Worm (Caenorhabditis elegans) whole organism, young adult: ENCODE measurements around the gene F55C9.5.

ENCODE experiments used
- B0019.2 ChIP-seq: fragments of 200-800 bp; sonication (Bioruptor generic); conservative IDR thresholded peaks from 2 replicates; pipeline ENCODE4 v1.3.6; 2022; ENCODE audit warnings: missing genetic modification reagents, missing genetic modification characterization, missing compliant biosample characterization
- F52B5.7 ChIP-seq: sonication (generic microtip); optimal IDR thresholded peaks from 2 replicates; lab custom pipeline; 2016; ENCODE audit warnings: mild to moderate bottlenecking, missing genetic modification characterization, missing compliant biosample characterization
- F57A8.1 ChIP-seq: fragments of 200-800 bp; sonication (Bioruptor generic); optimal IDR thresholded peaks from 2 replicates; lab custom pipeline; 2018; ENCODE audit warnings: mild to moderate bottlenecking, missing genetic modification characterization, moderate library complexity, missing compliant biosample characterization
- Y53F4B.3 ChIP-seq: fragments of 200-800 bp; sonication (Bioruptor generic); IDR thresholded peaks from 2 replicates; pipeline ENCODE4 v1.3.6; 2022; ENCODE audit warnings: missing genetic modification reagents, missing genetic modification characterization, missing compliant biosample characterization
- ZK185.1 ChIP-seq: sonication (generic microtip); optimal IDR thresholded peaks from 2 replicates; lab custom pipeline; 2016; ENCODE audit warnings: mild to moderate bottlenecking, missing genetic modification characterization, missing compliant biosample characterization; ENCODE audit not compliant: poor library complexity, severe bottlenecking
- attf-5 ChIP-seq: fragments of 200-800 bp; sonication (Bioruptor generic); optimal IDR thresholded peaks from 2 replicates; lab custom pipeline; 2018; ENCODE audit warnings: mild to moderate bottlenecking, missing genetic modification characterization, missing compliant biosample characterization
- bed-1 ChIP-seq: fragments of 200-800 bp; sonication (Bioruptor generic); IDR thresholded peaks from 2 replicates; pipeline ENCODE4 v1.3.6; 2022; ENCODE audit warnings: missing genetic modification reagents, missing genetic modification characterization, missing compliant biosample characterization
- ceh-27 ChIP-seq: fragments of 200-800 bp; sonication (Bioruptor generic); optimal IDR thresholded peaks from 2 replicates; lab custom pipeline; 2018; ENCODE audit warnings: mild to moderate bottlenecking, missing genetic modification characterization, moderate library complexity, missing compliant biosample characterization
- chd-7 ChIP-seq: sonication (generic microtip); optimal IDR thresholded peaks from 2 replicates; lab custom pipeline; 2016; ENCODE audit warnings: mild to moderate bottlenecking, missing genetic modification characterization, moderate library complexity, missing compliant biosample characterization
- dpff-1 ChIP-seq: sonication (generic microtip); optimal IDR thresholded peaks from 2 replicates; lab custom pipeline; 2017; ENCODE audit warnings: mild to moderate bottlenecking, missing genetic modification characterization, missing compliant biosample characterization
- dpl-1 ChIP-seq: fragments of 150-350 bp; optimal IDR thresholded peaks from 2 replicates; lab custom pipeline; 2014; ENCODE audit warnings: missing biosample characterization, missing genetic modification reagents, missing genetic modification characterization
- egrh-3 ChIP-seq: fragments of 200-800 bp; sonication (Bioruptor generic); IDR thresholded peaks from 2 replicates; pipeline ENCODE4 v1.3.6; 2022; ENCODE audit warnings: missing genetic modification reagents, missing genetic modification characterization, missing compliant biosample characterization
- ets-4 ChIP-seq: fragments of 200-800 bp; sonication (Bioruptor generic); optimal IDR thresholded peaks from 2 replicates; lab custom pipeline; 2018; ENCODE audit warnings: mild to moderate bottlenecking, missing genetic modification characterization, missing compliant biosample characterization
- hsf-1 ChIP-seq: fragments of 200-800 bp; sonication (Bioruptor generic); IDR thresholded peaks from 2 replicates; pipeline ENCODE4 v1.3.6; 2022; ENCODE audit warnings: missing genetic modification reagents, missing genetic modification characterization, missing compliant biosample characterization
- let-526 ChIP-seq: fragments of 200-800 bp; sonication (Bioruptor generic); IDR thresholded peaks from 2 replicates; pipeline ENCODE4 v1.3.6; 2022; ENCODE audit warnings: missing genetic modification reagents, missing genetic modification characterization, missing compliant biosample characterization
- lin-26 ChIP-seq: fragments of 200-800 bp; sonication (Bioruptor generic); IDR thresholded peaks from 2 replicates; pipeline ENCODE4 v1.3.6; 2022; ENCODE audit warnings: missing genetic modification reagents, missing genetic modification characterization, missing compliant biosample characterization
- lin-35 ChIP-seq, 3 experiments: fragments of 150-350 bp in 2 of 3; sonication (generic microtip) in 1 of 3; optimal IDR thresholded peaks; 2 replicates each; lab custom pipeline; 2014 to 2018; ENCODE audit warnings: missing biosample characterization in 3 of 3, missing genetic modification characterization in 3 of 3, missing genetic modification reagents in 3 of 3
- lin-40 ChIP-seq: sonication (generic microtip); optimal IDR thresholded peaks from 2 replicates; lab custom pipeline; 2016; ENCODE audit warnings: missing genetic modification characterization, mild to moderate bottlenecking, missing compliant biosample characterization, missing genotype, missing genetic modification reagents
- mes-4 ChIP-seq: sonication (generic microtip); optimal IDR thresholded peaks from 2 replicates; lab custom pipeline; 2016; ENCODE audit warnings: missing genotype, missing genetic modification characterization, missing compliant biosample characterization
- mxl-1 ChIP-seq: sonication (generic microtip); optimal IDR thresholded peaks from 2 replicates; lab custom pipeline; 2016; ENCODE audit warnings: missing genetic modification characterization, missing compliant biosample characterization
- nfya-1 ChIP-seq: sonication (generic microtip); optimal IDR thresholded peaks from 2 replicates; lab custom pipeline; 2017; ENCODE audit warnings: antibody characterized with exemption, missing compliant biosample characterization, missing genetic modification characterization, borderline replicate concordance; ENCODE audit not compliant: insufficient read depth
- nfyb-1 ChIP-seq: fragments of 200-800 bp; sonication (Bioruptor generic); IDR thresholded peaks from 2 replicates; pipeline ENCODE4 v1.3.6; 2022; ENCODE audit warnings: missing genetic modification reagents, missing genetic modification characterization, missing compliant biosample characterization
- nhr-120 ChIP-seq: fragments of 200-800 bp; sonication (Bioruptor generic); IDR thresholded peaks from 2 replicates; pipeline ENCODE4 v1.3.6; 2022; ENCODE audit warnings: missing genetic modification characterization, missing compliant biosample characterization
- nhr-80 ChIP-seq: sonication (generic microtip); optimal IDR thresholded peaks from 2 replicates; lab custom pipeline; 2016; ENCODE audit warnings: missing genetic modification characterization, missing compliant biosample characterization
- rcor-1 ChIP-seq: fragments of 200-800 bp; sonication (Bioruptor generic); IDR thresholded peaks from 2 replicates; pipeline ENCODE4 v1.3.6; 2022; ENCODE audit warnings: missing genetic modification reagents, missing genetic modification characterization, missing compliant biosample characterization
- repo-1 ChIP-seq: sonication (generic microtip); optimal IDR thresholded peaks from 2 replicates; lab custom pipeline; 2017; ENCODE audit warnings: mild to moderate bottlenecking, missing genetic modification characterization, missing compliant biosample characterization
- rpc-1 ChIP-seq, 2 experiments: fragments of 150-350 bp in 1 of 2; sonication (generic microtip) in 1 of 2; optimal IDR thresholded peaks; 2 replicates each; lab custom pipeline; 2014 to 2018; ENCODE audit warnings: missing biosample characterization in 1 of 2, missing genetic modification characterization in 1 of 2, missing genetic modification reagents in 1 of 2, missing genotype in 1 of 2
- somi-1 ChIP-seq: fragments of 200-800 bp; sonication (Bioruptor generic); optimal IDR thresholded peaks from 2 replicates; lab custom pipeline; 2018; ENCODE audit warnings: mild to moderate bottlenecking, missing genetic modification characterization, missing compliant biosample characterization
- sptf-2 ChIP-seq: fragments of 200-800 bp; sonication (Bioruptor generic); optimal IDR thresholded peaks from 2 replicates; lab custom pipeline; 2018; ENCODE audit warnings: mild to moderate bottlenecking, missing genetic modification characterization, missing compliant biosample characterization
- tbx-9 ChIP-seq: sonication (generic microtip); optimal IDR thresholded peaks from 2 replicates; lab custom pipeline; 2016; ENCODE audit warnings: borderline replicate concordance, missing genetic modification characterization, inconsistent platforms, missing compliant biosample characterization
- zfh-2 ChIP-seq: fragments of 200-800 bp; sonication (Bioruptor generic); conservative IDR thresholded peaks from 2 replicates; pipeline ENCODE4 v1.3.6; 2022; ENCODE audit warnings: missing genetic modification reagents, missing genetic modification characterization, missing compliant biosample characterization
- zim-3 ChIP-seq: sonication (generic microtip); optimal IDR thresholded peaks from 2 replicates; lab custom pipeline; 2017; ENCODE audit warnings: mild to moderate bottlenecking, missing genetic modification characterization, moderate library complexity, missing compliant biosample characterization
- ztf-25 ChIP-seq: fragments of 200-800 bp; sonication (Bioruptor generic); IDR thresholded peaks from 2 replicates; pipeline ENCODE4 v1.3.6; 2022; ENCODE audit warnings: missing genetic modification reagents, missing genetic modification characterization, missing compliant biosample characterization

F55C9.5 gene

DNA sequence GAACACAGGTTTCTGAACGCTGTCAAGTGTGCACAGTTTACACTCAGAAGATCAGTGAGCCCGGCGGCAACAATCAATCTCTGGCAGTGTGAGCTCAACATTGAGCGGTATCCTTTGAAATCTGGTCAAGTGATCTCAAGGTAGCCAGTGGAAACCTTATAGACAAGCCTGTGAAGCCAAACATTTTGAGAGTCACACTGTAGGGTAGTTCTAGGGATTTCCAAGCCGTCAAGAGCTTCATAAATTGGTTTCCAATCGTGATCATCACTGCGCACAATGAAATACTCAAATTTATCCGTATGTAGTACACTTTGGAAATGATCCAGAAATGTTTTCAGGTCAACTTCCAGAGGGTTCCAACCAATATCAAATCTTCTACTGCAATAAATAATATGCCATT, 14.0 kb upstream of the F55C9.5 start, which contains the start of gene F55C9.15:
F55C9.15 (minus strand) TSS at position 101 of the 400 bp plus-strand sequence.
- TF ChIP-seq F52B5.7 (tag; lab: Kevin White, UChicago) (no peak), dpff-1 (tag; lab: Kevin White, UChicago) (no peak), lin-26 (GFP tag; lab: Robert Waterston, UW) (no peak), bed-1 (GFP tag; lab: Robert Waterston, UW) (no peak), F57A8.1 (no peak), rpc-1 (optimal IDR thresholded peaks at IDR 0.05; lab: Kevin White, UChicago) (no peak), rpc-1 (tag; optimal IDR thresholded peaks at IDR 0.05; lab: Kevin White, UChicago) (no peak), repo-1 (tag; lab: Kevin White, UChicago) (no peak), ZK185.1 (tag; lab: Kevin White, UChicago) (no peak), ztf-25 (GFP tag; lab: Robert Waterston, UW) (no peak), attf-5 (GFP tag; lab: Kevin White, UChicago) (no peak), hsf-1 (GFP tag; lab: Robert Waterston, UW) (no peak), dpl-1 (GFP tag; lab: Kevin White, UChicago) (no peak)

DNA sequence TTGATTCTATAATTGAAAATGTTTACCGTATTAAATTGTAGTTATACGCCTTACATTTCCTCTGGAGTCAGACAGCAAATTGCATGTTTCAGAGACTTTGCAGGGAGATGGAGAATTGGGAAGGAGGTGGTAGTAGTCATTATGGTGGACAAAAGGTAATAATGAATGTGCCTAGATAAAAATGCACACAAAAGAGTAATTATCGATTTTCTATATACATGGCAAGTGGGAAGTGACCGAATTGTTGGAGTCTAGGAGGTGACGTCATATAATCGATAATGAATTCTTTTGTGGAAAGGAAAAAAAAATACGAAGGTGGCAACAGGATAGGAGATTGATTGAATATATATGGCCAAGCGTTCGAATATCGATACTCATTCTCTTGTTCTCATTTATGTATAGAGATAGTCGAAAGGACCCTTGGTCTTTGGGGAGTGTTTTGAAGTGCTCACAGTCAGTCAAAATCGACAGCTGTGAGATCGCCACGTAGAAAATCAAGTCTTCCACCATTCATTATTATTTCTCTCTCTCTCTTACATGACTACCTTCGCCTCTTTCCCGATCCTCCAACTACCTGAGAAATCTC, 10.8 kb upstream of the F55C9.5 start, which contains the start of the genes fbxb-63 and fbxb-61:
fbxb-63 (minus strand) TSS at position 142 of the 586 bp plus-strand sequence.
fbxb-61 (plus strand) TSS at position 536 of the 586 bp plus-strand sequence.
- TF ChIP-seq B0019.2 (GFP tag; lab: Robert Waterston, UW): no peak
- TF ChIP-seq ets-4 (GFP tag; lab: Kevin White, UChicago): no peak

DNA sequence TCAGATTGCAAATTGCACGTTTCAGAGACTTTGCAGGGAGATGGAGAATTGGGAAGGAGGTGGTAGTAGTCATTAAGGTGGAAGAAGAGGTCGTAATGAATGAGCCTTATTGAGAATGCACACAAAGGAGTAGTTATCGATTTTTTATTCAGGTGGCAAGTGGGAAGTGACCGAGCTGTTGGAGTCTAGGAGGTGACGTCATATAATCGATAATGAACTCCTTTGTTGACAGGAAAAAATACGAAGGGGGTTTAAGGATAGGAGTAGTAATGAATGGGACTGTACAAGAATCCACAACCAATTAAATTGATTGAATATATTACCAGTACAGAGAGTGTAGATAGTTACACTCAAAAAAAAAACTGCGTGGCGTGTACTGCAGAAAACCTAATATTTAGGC, 9.0 kb upstream of the F55C9.5 start, which contains the start of gene fbxb-62:
fbxb-62 (minus strand) TSS at position 101 of the 400 bp plus-strand sequence.
- TF ChIP-seq lin-40 (no peak), sptf-2 (no peak), chd-7 (tag; lab: Kevin White, UChicago) (no peak), ceh-27 (GFP tag; lab: Kevin White, UChicago) (no peak), zfh-2 (GFP tag; lab: Robert Waterston, UW) (no peak), tbx-9 (tag; lab: Kevin White, UChicago) (no peak), ztf-25 (GFP tag; lab: Robert Waterston, UW) (no peak), mes-4 (tag; lab: Kevin White, UChicago) (no peak), nfyb-1 (GFP tag; lab: Robert Waterston, UW) (no peak), nhr-120 (no peak), nhr-80 (no peak), egrh-3 (GFP tag; lab: Robert Waterston, UW) (no peak), lin-35 (GFP tag; optimal IDR thresholded peaks at IDR 0.05; lab: Kevin White, UChicago) (no peak), dpl-1 (GFP tag; lab: Kevin White, UChicago) (no peak), zim-3 (no peak), hsf-1 (GFP tag; lab: Robert Waterston, UW) (no peak)

DNA sequence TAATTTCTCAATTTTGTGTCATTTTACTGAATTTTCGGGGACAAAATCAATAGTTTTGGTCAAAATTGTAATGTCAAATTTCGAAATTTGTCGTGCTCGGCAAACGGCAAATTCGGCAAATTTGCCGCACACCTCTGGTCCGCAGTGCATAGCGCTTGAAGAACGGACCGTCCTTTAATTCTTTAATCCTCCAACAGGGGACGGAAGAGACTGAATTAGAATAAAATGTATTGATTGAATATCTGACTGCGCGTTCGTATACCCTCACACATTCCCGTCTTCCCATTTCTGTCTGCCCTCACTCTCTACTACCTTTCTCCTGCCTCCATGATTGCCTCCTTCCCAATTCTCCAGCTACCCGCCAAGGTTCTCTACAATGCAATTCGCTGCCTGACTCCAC, 6.3 kb upstream of the F55C9.5 start, which contains the start of gene F55C9.14:
F55C9.14 (plus strand) TSS at position 301 of the 400 bp plus-strand sequence.
- no peak for TF ChIP-seq Y53F4B.3 (GFP tag; lab: Robert Waterston, UW)
- no peak for TF ChIP-seq tbx-9 (tag; lab: Kevin White, UChicago)
- TF ChIP-seq mxl-1 (tag; lab: Kevin White, UChicago): no peak
- TF ChIP-seq rcor-1 (GFP tag; lab: Robert Waterston, UW): no peak
- TF ChIP-seq let-526 (GFP tag; lab: Robert Waterston, UW): no peak
- no peak for TF ChIP-seq nfya-1 (tag; lab: Kevin White, UChicago)
- no peak for TF ChIP-seq somi-1
